Worm (Caenorhabditis elegans) whole organism, L4 larva: ENCODE results near the gene melo-1.

Source experiments
- F10B5.3 ChIP-seq: sonication (generic microtip); optimal IDR thresholded peaks from 2 replicates; lab custom pipeline; 2016; ENCODE audit warnings: mild to moderate bottlenecking, missing genetic modification characterization, missing compliant biosample characterization
- F37D6.2 ChIP-seq: sonication (generic microtip); optimal IDR thresholded peaks from 2 replicates; lab custom pipeline; 2016; ENCODE audit warnings: mild to moderate bottlenecking, missing genetic modification characterization, missing compliant biosample characterization
- F44E2.7 ChIP-seq: fragments of 200-800 bp; sonication (Bioruptor generic); IDR thresholded peaks from 2 replicates; pipeline ENCODE4 v2.1.2; 2022; ENCODE audit warnings: missing genetic modification characterization, missing compliant biosample characterization
- F49E8.2 ChIP-seq: sonication (generic microtip); optimal IDR thresholded peaks from 2 replicates; lab custom pipeline; 2016; ENCODE audit warnings: missing compliant biosample characterization, mild to moderate bottlenecking, missing genetic modification characterization, borderline replicate concordance
- R02D3.7 ChIP-seq: fragments of 150-350 bp; sonication (generic microtip); optimal IDR thresholded peaks from 3 replicates; lab custom pipeline; 2014; ENCODE audit warnings: missing biosample characterization, missing genetic modification characterization
- T26A8.4 ChIP-seq: fragments of 200-800 bp; sonication (Bioruptor generic); IDR thresholded peaks from 2 replicates; pipeline ENCODE4 v1.3.6; 2022; ENCODE audit warnings: missing genetic modification characterization, missing compliant biosample characterization
- Y75B8A.6 ChIP-seq: fragments of 200-800 bp; sonication (Bioruptor generic); IDR thresholded peaks from 2 replicates; pipeline ENCODE4 v1.3.6; 2022; ENCODE audit warnings: missing genetic modification reagents, missing genetic modification characterization, missing compliant biosample characterization
- ZK546.5 ChIP-seq, 2 experiments: sonication (generic microtip); optimal IDR thresholded peaks; 2 replicates each; lab custom pipeline; 2017; ENCODE audit warnings: missing biosample characterization in 2 of 2, missing genetic modification characterization in 2 of 2
- aha-1 ChIP-seq: fragments of 150-350 bp; peaks from one replicate; lab custom pipeline; 2014; ENCODE audit warnings: missing biosample characterization, missing genetic modification characterization
- ama-1 ChIP-seq: fragments of 150-350 bp; optimal IDR thresholded peaks from 2 replicates; lab custom pipeline; 2014; ENCODE audit warnings: inconsistent platforms, mixed read lengths
- ceh-20 ChIP-seq: fragments of 200-800 bp; sonication (Bioruptor generic); IDR thresholded peaks from 2 replicates; pipeline ENCODE4 v1.3.6; 2022; ENCODE audit warnings: missing genetic modification reagents, missing genetic modification characterization, missing compliant biosample characterization
- ceh-28 ChIP-seq: fragments of 150-350 bp; optimal IDR thresholded peaks from 2 replicates; lab custom pipeline; 2014; ENCODE audit warnings: missing biosample characterization, missing genetic modification reagents, missing genetic modification characterization
- ceh-62 ChIP-seq: sonication (generic microtip); optimal IDR thresholded peaks from 2 replicates; lab custom pipeline; 2017; ENCODE audit warnings: missing biosample characterization, missing genetic modification characterization
- ces-1 ChIP-seq: fragments of 150-350 bp; sonication (generic microtip); optimal IDR thresholded peaks from 4 replicates; lab custom pipeline; 2014; ENCODE audit warnings: missing biosample characterization, missing genetic modification reagents, missing genetic modification characterization
- daf-16 ChIP-seq, 3 experiments: sonication (generic microtip); optimal IDR thresholded peaks; 2 replicates each; lab custom pipeline; 2016 to 2017; ENCODE audit warnings: missing genetic modification characterization in 3 of 3, missing genetic modification reagents in 3 of 3, mild to moderate bottlenecking in 2 of 3, missing compliant biosample characterization in 2 of 3, missing biosample characterization in 1 of 3, moderate library complexity in 1 of 3
- daf-19 ChIP-seq: fragments of 200-800 bp; sonication (Bioruptor generic); conservative IDR thresholded peaks from 2 replicates; pipeline ENCODE4 v1.3.6; 2022; ENCODE audit warnings: missing genetic modification characterization, missing compliant biosample characterization
- daf-8 ChIP-seq: fragments of 200-800 bp; sonication (Bioruptor generic); IDR thresholded peaks from 2 replicates; pipeline ENCODE4 v1.3.6; 2022; ENCODE audit warnings: missing genetic modification characterization, missing compliant biosample characterization
- dmd-6 ChIP-seq: fragments of 200-800 bp; sonication (Bioruptor generic); IDR thresholded peaks from 2 replicates; pipeline ENCODE4 v1.3.6; 2022; ENCODE audit warnings: missing genetic modification reagents, missing genetic modification characterization, missing compliant biosample characterization
- dve-1 ChIP-seq: sonication (generic microtip); optimal IDR thresholded peaks from 2 replicates; lab custom pipeline; 2017; ENCODE audit warnings: antibody characterized with exemption, mild to moderate bottlenecking, missing genetic modification characterization, missing compliant biosample characterization; ENCODE audit not compliant: insufficient read depth
- fos-1 ChIP-seq: fragments of 150-350 bp; optimal IDR thresholded peaks from 2 replicates; lab custom pipeline; 2014; ENCODE audit warnings: missing biosample characterization, missing genetic modification characterization
- lim-7 ChIP-seq: fragments of 200-800 bp; sonication (Bioruptor generic); IDR thresholded peaks from 2 replicates; pipeline ENCODE4 v1.3.6; 2022; ENCODE audit warnings: missing genetic modification characterization, missing compliant biosample characterization
- lin-13 ChIP-seq: fragments of 150-350 bp; optimal IDR thresholded peaks from 2 replicates; lab custom pipeline; 2014; ENCODE audit warnings: missing biosample characterization, missing genetic modification reagents, missing genetic modification characterization
- lin-29 ChIP-seq: fragments of 200-800 bp; sonication (Bioruptor generic); IDR thresholded peaks from 2 replicates; pipeline ENCODE4 v1.3.6; 2022; ENCODE audit warnings: missing genetic modification reagents, missing genetic modification characterization, missing compliant biosample characterization
- lin-38 ChIP-seq: fragments of 200-800 bp; sonication (Bioruptor generic); IDR thresholded peaks from 2 replicates; pipeline ENCODE4 v1.3.6; 2022; ENCODE audit warnings: missing genetic modification reagents, missing genetic modification characterization, missing compliant biosample characterization
- lin-39 ChIP-seq: fragments of 150-350 bp; optimal IDR thresholded peaks from 2 replicates; lab custom pipeline; 2014; ENCODE audit warnings: missing biosample characterization, missing genetic modification reagents, missing genetic modification characterization
- lir-3 ChIP-seq: sonication (generic microtip); optimal IDR thresholded peaks from 2 replicates; lab custom pipeline; 2016; ENCODE audit warnings: mild to moderate bottlenecking, missing genetic modification characterization, missing compliant biosample characterization
- mdl-1 ChIP-seq, 2 experiments: fragments of 150-350 bp in 1 of 2; sonication (generic microtip) in 1 of 2; optimal IDR thresholded peaks; 2 replicates each; lab custom pipeline; 2014 to 2017; ENCODE audit warnings: missing biosample characterization in 2 of 2, missing genetic modification characterization in 2 of 2
- nhr-10 ChIP-seq: fragments of 150-350 bp; optimal IDR thresholded peaks from 2 replicates; lab custom pipeline; 2014; ENCODE audit warnings: missing biosample characterization, missing genetic modification characterization
- nhr-28 ChIP-seq: fragments of 150-350 bp; optimal IDR thresholded peaks from 2 replicates; lab custom pipeline; 2014; ENCODE audit warnings: missing biosample characterization, missing genetic modification characterization
- pha-4 ChIP-seq, 2 experiments: fragments of 150-350 bp in 1 of 2; fragments of 200-800 bp in 1 of 2; sonication (Bioruptor generic) in 1 of 2; IDR thresholded peaks in 1 of 2; optimal IDR thresholded peaks in 1 of 2; 2 replicates each; pipeline versions ENCODE4 v1.3.6 to Lab custom; 2014 to 2022; ENCODE audit warnings: missing genetic modification characterization in 2 of 2, missing genetic modification reagents in 2 of 2, missing biosample characterization in 1 of 2, missing compliant biosample characterization in 1 of 2
- php-3 ChIP-seq: fragments of 200-800 bp; sonication (Bioruptor generic); IDR thresholded peaks from 2 replicates; pipeline ENCODE4 v1.3.6; 2022; ENCODE audit warnings: missing genetic modification reagents, missing genetic modification characterization, missing compliant biosample characterization
- rbr-2 ChIP-seq: sonication (generic microtip); optimal IDR thresholded peaks from 2 replicates; lab custom pipeline; 2016; ENCODE audit warnings: missing genotype, missing genetic modification characterization, missing compliant biosample characterization
- set-16 ChIP-seq: fragments of 200-800 bp; sonication (Bioruptor generic); IDR thresholded peaks from 2 replicates; pipeline ENCODE4 v1.3.6; 2022; ENCODE audit warnings: missing genetic modification reagents, missing genetic modification characterization, missing compliant biosample characterization
- snpc-1.2 ChIP-seq: fragments of 200-800 bp; sonication (Bioruptor generic); IDR thresholded peaks from 2 replicates; pipeline ENCODE4 v1.3.6; 2022; ENCODE audit warnings: missing genetic modification reagents, missing genetic modification characterization, missing compliant biosample characterization
- spr-3 ChIP-seq: fragments of 200-800 bp; sonication (Bioruptor generic); optimal IDR thresholded peaks from 2 replicates; lab custom pipeline; 2018; ENCODE audit warnings: mild to moderate bottlenecking, missing genetic modification characterization, missing compliant biosample characterization
- tag-97 ChIP-seq: fragments of 200-800 bp; sonication (Bioruptor generic); IDR thresholded peaks from 2 replicates; pipeline ENCODE4 v1.3.6; 2022; ENCODE audit warnings: missing genetic modification characterization, missing compliant biosample characterization
- tra-1 ChIP-seq: fragments of 200-800 bp; sonication (Bioruptor generic); IDR thresholded peaks from 2 replicates; pipeline ENCODE4 v1.3.6; 2022; ENCODE audit warnings: missing genetic modification reagents, missing genetic modification characterization, missing compliant biosample characterization
- unc-130 ChIP-seq: sonication (generic microtip); optimal IDR thresholded peaks from 2 replicates; lab custom pipeline; 2016; ENCODE audit warnings: missing genetic modification reagents, missing genetic modification characterization, missing compliant biosample characterization
- unc-62 ChIP-seq, 3 experiments: fragments of 150-350 bp in 1 of 3; sonication (generic microtip); optimal IDR thresholded peaks in 2 of 3; peaks in 1 of 3; 1 replicate in 1 of 3; 2 replicates in 2 of 3; lab custom pipeline; 2014 to 2017; ENCODE audit warnings: missing biosample characterization in 3 of 3, missing genetic modification characterization in 3 of 3, missing genetic modification reagents in 3 of 3, missing genotype in 1 of 3
- vab-7 ChIP-seq: fragments of 200-800 bp; sonication (Bioruptor generic); IDR thresholded peaks from 2 replicates; pipeline ENCODE4 v1.3.6; 2022; ENCODE audit warnings: missing genetic modification reagents, missing genetic modification characterization, missing compliant biosample characterization
- zfp-2 ChIP-seq: sonication (generic microtip); optimal IDR thresholded peaks from 2 replicates; lab custom pipeline; 2016; ENCODE audit warnings: mild to moderate bottlenecking, missing genetic modification characterization, missing compliant biosample characterization
- zip-11 ChIP-seq: fragments of 200-800 bp; sonication (Bioruptor generic); IDR thresholded peaks from 2 replicates; pipeline ENCODE4 v1.3.6; 2022; ENCODE audit warnings: missing genetic modification characterization, missing compliant biosample characterization

Gene melo-1

ce11 chrIV:14825379-14825778, 38.5 kb downstream of the melo-1 start, which contains the start of gene rps-18:
TSS of gene rps-18 (plus strand) at chrIV:14825679.
- TF ChIP-seq daf-8 (GFP tag; lab: Robert Waterston, UW), result no peak
- TF ChIP-seq ceh-28, result no peak
- no peak for TF ChIP-seq F37D6.2 (tag; lab: Kevin White, UChicago)
- no peak for TF ChIP-seq dve-1 (tag; lab: Kevin White, UChicago)
- no peak for TF ChIP-seq lir-3
- TF ChIP-seq fos-1 (tag; lab: Kevin White, UChicago), result no peak
- no peak for TF ChIP-seq lin-38 (GFP tag; lab: Robert Waterston, UW)
- TF ChIP-seq lin-39, result no peak
- TF ChIP-seq T26A8.4 (GFP tag; lab: Robert Waterston, UW), result no peak
- TF ChIP-seq zip-11 (GFP tag; lab: Robert Waterston, UW), result no peak
- no peak for TF ChIP-seq ces-1 (GFP tag; lab: Kevin White, UChicago)
- no peak for TF ChIP-seq ama-1 (lab: Kevin White, UChicago)
- TF ChIP-seq unc-130, result no peak
- no peak for TF ChIP-seq tra-1 (GFP tag; lab: Robert Waterston, UW)
- TF ChIP-seq set-16 (GFP tag; lab: Robert Waterston, UW), result no peak
- TF ChIP-seq zfp-2 (tag; lab: Kevin White, UChicago), result no peak

ce11 chrIV:14826151-14826757, 39.4 kb downstream of the melo-1 start:
- TF ChIP-seq tag-97 (no peak), Y75B8A.6 (GFP tag; lab: Robert Waterston, UW) (no peak), aha-1 (tag; lab: Kevin White, UChicago) (peak; percentile 86), ZK546.5 (tag; optimal IDR thresholded peaks at IDR 0.05; lab: Kevin White, UChicago) (no peak), nhr-28 (tag; lab: Kevin White, UChicago) (no peak), php-3 (GFP tag; lab: Robert Waterston, UW) (no peak), F44E2.7 (GFP tag; lab: Robert Waterston, UW) (no peak), dmd-6 (GFP tag; lab: Robert Waterston, UW) (no peak), daf-16 (GFP tag; optimal IDR thresholded peaks at IDR 0.05; lab: Kevin White, UChicago) (no peak), daf-16 (tag; optimal IDR thresholded peaks at IDR 0.05; lab: Kevin White, UChicago) (no peak), ceh-62 (no peak), zip-11 (GFP tag; lab: Robert Waterston, UW) (no peak), lin-29 (GFP tag; lab: Robert Waterston, UW) (no peak), ceh-28 (no peak), snpc-1.2 (GFP tag; lab: Robert Waterston, UW) (peak; percentile 84), lin-38 (GFP tag; lab: Robert Waterston, UW) (peak; percentile 41), F49E8.2 (peak; percentile 12), daf-8 (GFP tag; lab: Robert Waterston, UW) (no peak), lin-13 (GFP tag; lab: Kevin White, UChicago) (no peak), nhr-10 (tag; lab: Kevin White, UChicago) (no peak), unc-62 (GFP tag; optimal IDR thresholded peaks at IDR 0.05 in 1 of 2; lab: Kevin White, UChicago) (peak in 1 of 2 experiments; percentile 52), unc-62 (tag; optimal IDR thresholded peaks at IDR 0.05; lab: Kevin White, UChicago) (no peak), R02D3.7 (tag; lab: Kevin White, UChicago) (no peak), mdl-1 (tag; optimal IDR thresholded peaks at IDR 0.05; lab: Kevin White, UChicago) (no peak), ceh-20 (no peak), dve-1 (tag; lab: Kevin White, UChicago) (no peak), F37D6.2 (tag; lab: Kevin White, UChicago) (no peak), ces-1 (GFP tag; lab: Kevin White, UChicago) (no peak), spr-3 (no peak), T26A8.4 (GFP tag; lab: Robert Waterston, UW) (no peak), rbr-2 (no peak), daf-19 (no peak), lim-7 (GFP tag; lab: Robert Waterston, UW) (no peak), vab-7 (no peak), pha-4 (GFP tag; IDR thresholded peaks at IDR 0.05; lab: Robert Waterston, UW) (no peak), pha-4 (tag; optimal IDR thresholded peaks at IDR 0.05; lab: Kevin White, UChicago) (no peak), F10B5.3 (tag; lab: Kevin White, UChicago) (no peak)
